Fruit fly (Drosophila melanogaster) whole organism, adult: Measurements from ENCODE around the gene CG7512.

Source experiments
- CG12768 ChIP-seq: fragments of 200-800 bp; sonication (Bioruptor generic); optimal IDR thresholded peaks from 2 replicates; lab custom pipeline; 2017; ENCODE audit warnings: missing biosample characterization, missing genetic modification characterization, mild to moderate bottlenecking, moderate library complexity, missing genetic modification reagents
- Clk ChIP-seq: fragments of 200-800 bp; sonication (Bioruptor generic); optimal IDR thresholded peaks from 2 replicates; lab custom pipeline; 2017; ENCODE audit warnings: missing biosample characterization, missing genetic modification characterization

DNA sequence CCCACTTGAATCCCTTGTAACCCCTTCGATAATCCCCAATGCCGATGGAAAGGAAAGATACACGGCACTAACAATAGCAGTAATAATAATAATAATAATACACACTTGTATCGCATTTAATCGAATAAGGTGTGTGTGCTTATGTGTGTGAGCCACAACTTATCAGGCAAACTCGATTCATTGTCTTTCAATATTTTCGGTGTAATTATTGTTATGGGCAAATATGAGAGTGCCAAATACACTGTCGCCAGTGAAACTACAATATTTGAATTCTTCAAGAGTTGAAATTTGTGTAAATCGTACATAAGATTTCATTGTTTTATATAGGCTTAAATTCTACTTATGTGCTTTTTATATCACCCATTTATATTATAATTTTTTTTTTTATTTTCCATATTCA, 2.7 kb downstream of the CG7512 start:
- no peak for TF ChIP-seq Clk (GFP tag; lab: Kevin White, UChicago)
- TF ChIP-seq CG12768 (GFP tag; lab: Kevin White, UChicago): no peak
